Worm (Caenorhabditis elegans) whole organism, young adult: ENCODE data around the gene dmd-7.

ENCODE experiments used
- F52B5.7 ChIP-seq: sonication (generic microtip); optimal IDR thresholded peaks from 2 replicates; lab custom pipeline; 2016; ENCODE audit warnings: mild to moderate bottlenecking, missing genetic modification characterization, missing compliant biosample characterization
- T07F8.4 ChIP-seq: sonication (generic microtip); optimal IDR thresholded peaks from 2 replicates; lab custom pipeline; 2016; ENCODE audit warnings: mild to moderate bottlenecking, missing genetic modification characterization, moderate library complexity, missing compliant biosample characterization
- atf-7 ChIP-seq: sonication (generic microtip); optimal IDR thresholded peaks from 2 replicates; lab custom pipeline; 2017; ENCODE audit warnings: mild to moderate bottlenecking, missing genetic modification characterization, missing compliant biosample characterization
- die-1 ChIP-seq: sonication (generic microtip); optimal IDR thresholded peaks from 2 replicates; lab custom pipeline; 2016; ENCODE audit warnings: missing genotype, mild to moderate bottlenecking, missing genetic modification characterization, missing compliant biosample characterization

- TF ChIP-seq atf-7 (peak; percentile 75), die-1 (peak; percentile 72), T07F8.4 (no peak), F52B5.7 (no peak)
These were observed at the start of gene dmd-7 for ce11 chrV:6246454-6246981.
